Worm (Caenorhabditis elegans) whole organism, L1 larva: ENCODE data around the gene C07A9.13.
A peak's percentile ranks its signal among the peaks of the same experiment; 100 is the strongest.

Experiments
- F16B12.6 ChIP-seq: fragments of 150-350 bp; optimal IDR thresholded peaks from 2 replicates; lab custom pipeline; 2014; ENCODE audit warnings: missing biosample characterization, missing genetic modification characterization
- aha-1 ChIP-seq: fragments of 150-350 bp; optimal IDR thresholded peaks from 2 replicates; lab custom pipeline; 2014; ENCODE audit warnings: missing biosample characterization, missing genetic modification characterization
- aly-2 ChIP-seq: fragments of 150-350 bp; optimal IDR thresholded peaks from 2 replicates; lab custom pipeline; 2014; ENCODE audit warnings: missing biosample characterization, missing genetic modification characterization
- ama-1 ChIP-seq: fragments of 150-350 bp; optimal IDR thresholded peaks from 2 replicates; lab custom pipeline; 2014
- blmp-1 ChIP-seq: fragments of 150-350 bp; optimal IDR thresholded peaks from 2 replicates; lab custom pipeline; 2014; ENCODE audit warnings: missing biosample characterization, missing genetic modification characterization
- ceh-8 ChIP-seq: fragments of 200-800 bp; sonication (Bioruptor generic); optimal IDR thresholded peaks from 2 replicates; lab custom pipeline; 2018; ENCODE audit warnings: mild to moderate bottlenecking, missing genetic modification characterization, moderate library complexity, missing compliant biosample characterization
- ceh-82 ChIP-seq, 3 experiments: fragments of 150-350 bp in 1 of 3; sonication (generic microtip) in 2 of 3; optimal IDR thresholded peaks; 2 replicates each; lab custom pipeline; 2014 to 2017; ENCODE audit warnings: missing biosample characterization in 3 of 3, missing genetic modification characterization in 3 of 3
- ceh-88 ChIP-seq: fragments of 200-800 bp; sonication (Bioruptor generic); IDR thresholded peaks from 2 replicates; pipeline ENCODE4 v1.3.6; 2022; ENCODE audit warnings: missing genetic modification characterization, missing compliant biosample characterization
- ceh-90 ChIP-seq: sonication (generic microtip); optimal IDR thresholded peaks from 2 replicates; lab custom pipeline; 2016; ENCODE audit warnings: missing genetic modification characterization, missing compliant biosample characterization
- ces-1 ChIP-seq: fragments of 150-350 bp; optimal IDR thresholded peaks from 2 replicates; lab custom pipeline; 2014; ENCODE audit warnings: missing biosample characterization, missing genetic modification reagents, missing genetic modification characterization
- efl-1 ChIP-seq, 4 experiments: fragments of 150-350 bp; optimal IDR thresholded peaks in 3 of 4; peaks in 1 of 4; 1 replicate in 1 of 4; 2 replicates in 3 of 4; lab custom pipeline; 2014; ENCODE audit warnings: missing biosample characterization in 2 of 4, missing genetic modification characterization in 2 of 4, missing genetic modification reagents in 2 of 4
- efl-3 ChIP-seq: fragments of 200-800 bp; sonication (Bioruptor generic); optimal IDR thresholded peaks from 2 replicates; lab custom pipeline; 2018; ENCODE audit warnings: mild to moderate bottlenecking, missing genetic modification characterization, missing compliant biosample characterization
- egl-27 ChIP-seq, 2 experiments: fragments of 150-350 bp in 1 of 2; sonication (generic microtip); optimal IDR thresholded peaks; 3 replicates each; lab custom pipeline; 2017 to 2018; ENCODE audit warnings: missing biosample characterization in 2 of 2, missing genetic modification characterization in 2 of 2, missing genetic modification reagents in 2 of 2
- elt-2 ChIP-seq: sonication (generic microtip); optimal IDR thresholded peaks from 2 replicates; lab custom pipeline; 2016; ENCODE audit warnings: missing genetic modification characterization, mild to moderate bottlenecking, inconsistent platforms, missing compliant biosample characterization, missing genetic modification reagents
- ets-5 ChIP-seq: fragments of 200-800 bp; sonication (Bioruptor generic); IDR thresholded peaks from 2 replicates; pipeline ENCODE4 v1.3.6; 2022; ENCODE audit warnings: missing genetic modification characterization, missing compliant biosample characterization
- fkh-10 ChIP-seq: sonication (generic microtip); optimal IDR thresholded peaks from 2 replicates; lab custom pipeline; 2017; ENCODE audit warnings: missing biosample characterization, missing genetic modification reagents, missing genetic modification characterization
- fkh-8 ChIP-seq: sonication (generic microtip); optimal IDR thresholded peaks from 2 replicates; lab custom pipeline; 2016; ENCODE audit warnings: mild to moderate bottlenecking, missing genetic modification characterization, missing compliant biosample characterization
- fos-1 ChIP-seq: fragments of 150-350 bp; optimal IDR thresholded peaks from 2 replicates; lab custom pipeline; 2014; ENCODE audit warnings: missing biosample characterization, missing genetic modification characterization
- grh-1 ChIP-seq: fragments of 200-800 bp; sonication (Bioruptor generic); IDR thresholded peaks from 2 replicates; pipeline ENCODE4 v1.3.6; 2022; ENCODE audit warnings: missing genetic modification reagents, missing genetic modification characterization, missing compliant biosample characterization
- hlh-17 ChIP-seq: fragments of 200-800 bp; sonication (Bioruptor generic); optimal IDR thresholded peaks from 2 replicates; lab custom pipeline; 2018; ENCODE audit warnings: missing genetic modification characterization, mild to moderate bottlenecking, missing compliant biosample characterization, moderate library complexity, borderline replicate concordance
- hlh-4 ChIP-seq: sonication (generic microtip); optimal IDR thresholded peaks from 2 replicates; lab custom pipeline; 2016; ENCODE audit warnings: mild to moderate bottlenecking, missing genetic modification characterization, missing compliant biosample characterization
- hpl-2 ChIP-seq: fragments of 150-350 bp; optimal IDR thresholded peaks from 2 replicates; lab custom pipeline; 2014; ENCODE audit warnings: missing biosample characterization, missing genetic modification reagents, missing genetic modification characterization
- irx-1 ChIP-seq: sonication (generic microtip); optimal IDR thresholded peaks from 2 replicates; lab custom pipeline; 2016; ENCODE audit warnings: missing genetic modification characterization, missing compliant biosample characterization
- isw-1 ChIP-seq: fragments of 200-800 bp; sonication (Bioruptor generic); IDR thresholded peaks from 2 replicates; pipeline ENCODE4 v1.3.6; 2022; ENCODE audit warnings: missing genetic modification characterization, missing compliant biosample characterization
- jun-1 ChIP-seq: fragments of 150-350 bp; optimal IDR thresholded peaks from 2 replicates; lab custom pipeline; 2014; ENCODE audit warnings: missing biosample characterization, missing genetic modification reagents, missing genetic modification characterization
- lin-13 ChIP-seq: fragments of 150-350 bp; optimal IDR thresholded peaks from 2 replicates; lab custom pipeline; 2014; ENCODE audit warnings: missing biosample characterization, missing genetic modification reagents, missing genetic modification characterization
- lin-35 ChIP-seq, 2 experiments: fragments of 150-350 bp; optimal IDR thresholded peaks; 2 replicates each; lab custom pipeline; 2014; ENCODE audit warnings: missing biosample characterization in 2 of 2, missing genetic modification characterization in 2 of 2, missing genetic modification reagents in 2 of 2
- lsy-2 ChIP-seq, 2 experiments: fragments of 150-350 bp; optimal IDR thresholded peaks; 2 replicates each; lab custom pipeline; 2014; ENCODE audit warnings: missing biosample characterization in 2 of 2, missing genetic modification characterization in 2 of 2
- mab-9 ChIP-seq: fragments of 200-800 bp; sonication (Bioruptor generic); IDR thresholded peaks from 2 replicates; pipeline ENCODE4 v1.3.6; 2022; ENCODE audit warnings: missing genetic modification reagents, missing genetic modification characterization, missing compliant biosample characterization
- mdl-1 ChIP-seq, 2 experiments: fragments of 150-350 bp; optimal IDR thresholded peaks; 2 replicates each; lab custom pipeline; 2014 to 2017; ENCODE audit warnings: missing biosample characterization in 2 of 2, missing genetic modification characterization in 2 of 2, inconsistent platforms in 1 of 2
- mef-2 ChIP-seq: fragments of 150-350 bp; optimal IDR thresholded peaks from 2 replicates; lab custom pipeline; 2014; ENCODE audit warnings: missing biosample characterization, missing genetic modification characterization
- nhr-12 ChIP-seq: sonication (generic microtip); optimal IDR thresholded peaks from 2 replicates; lab custom pipeline; 2017; ENCODE audit warnings: missing biosample characterization, missing genetic modification characterization
- nhr-19 ChIP-seq: fragments of 200-800 bp; sonication (Bioruptor generic); conservative IDR thresholded peaks from 2 replicates; pipeline ENCODE4 v1.3.6; 2022; ENCODE audit warnings: missing genetic modification characterization, missing compliant biosample characterization
- nhr-237 ChIP-seq: fragments of 150-350 bp; optimal IDR thresholded peaks from 2 replicates; lab custom pipeline; 2014; ENCODE audit warnings: missing biosample characterization, missing genetic modification characterization
- nhr-77 ChIP-seq: fragments of 150-350 bp; optimal IDR thresholded peaks from 2 replicates; lab custom pipeline; 2014; ENCODE audit warnings: missing biosample characterization, missing genetic modification characterization
- nhr-84 ChIP-seq: sonication (generic microtip); optimal IDR thresholded peaks from 2 replicates; lab custom pipeline; 2017; ENCODE audit warnings: missing biosample characterization, missing genetic modification characterization
- pqm-1 ChIP-seq: sonication (generic microtip); optimal IDR thresholded peaks from 3 replicates; lab custom pipeline; 2017; ENCODE audit warnings: missing biosample characterization, missing genetic modification characterization
- rnt-1 ChIP-seq: sonication (generic microtip); optimal IDR thresholded peaks from 2 replicates; lab custom pipeline; 2016; ENCODE audit warnings: mild to moderate bottlenecking, missing genetic modification characterization, moderate library complexity, missing compliant biosample characterization
- snu-23 ChIP-seq: sonication (generic microtip); optimal IDR thresholded peaks from 2 replicates; lab custom pipeline; 2016; ENCODE audit warnings: missing genetic modification characterization, missing compliant biosample characterization
- tbx-2 ChIP-seq: sonication (generic microtip); optimal IDR thresholded peaks from 2 replicates; lab custom pipeline; 2016; ENCODE audit warnings: missing genetic modification characterization, missing compliant biosample characterization
- tlp-1 ChIP-seq: fragments of 150-350 bp; optimal IDR thresholded peaks from 2 replicates; lab custom pipeline; 2014; ENCODE audit warnings: missing biosample characterization, missing genetic modification characterization
- unc-130 ChIP-seq: fragments of 150-350 bp; optimal IDR thresholded peaks from 2 replicates; lab custom pipeline; 2017; ENCODE audit warnings: missing biosample characterization, missing genetic modification characterization, inconsistent platforms
- unc-30 ChIP-seq: sonication (generic microtip); optimal IDR thresholded peaks from 2 replicates; lab custom pipeline; 2017; ENCODE audit warnings: missing biosample characterization, missing genetic modification characterization
- unc-86 ChIP-seq: sonication (generic microtip); optimal IDR thresholded peaks from 2 replicates; lab custom pipeline; 2016; ENCODE audit warnings: missing genetic modification characterization, missing compliant biosample characterization
- unc-98 ChIP-seq: fragments of 200-800 bp; sonication (Bioruptor generic); IDR thresholded peaks from 2 replicates; pipeline ENCODE4 v1.3.6; 2022; ENCODE audit warnings: missing genetic modification characterization, missing compliant biosample characterization
- vab-15 ChIP-seq: sonication (generic microtip); optimal IDR thresholded peaks from 2 replicates; lab custom pipeline; 2017; ENCODE audit warnings: missing genotype, mild to moderate bottlenecking, missing genetic modification characterization, missing compliant biosample characterization
- xbp-1 ChIP-seq: sonication (generic microtip); optimal IDR thresholded peaks from 2 replicates; lab custom pipeline; 2016; ENCODE audit warnings: missing genetic modification characterization, missing compliant biosample characterization
- zag-1 ChIP-seq: fragments of 150-350 bp; optimal IDR thresholded peaks from 2 replicates; lab custom pipeline; 2014; ENCODE audit warnings: missing biosample characterization, missing genetic modification characterization
- ztf-11 ChIP-seq, 2 experiments: sonication (generic microtip); optimal IDR thresholded peaks; 2 replicates each; lab custom pipeline; 2016 to 2017; ENCODE audit warnings: missing genetic modification characterization in 2 of 2, missing biosample characterization in 1 of 2, missing compliant biosample characterization in 1 of 2

The C07A9.13 gene

DNA sequence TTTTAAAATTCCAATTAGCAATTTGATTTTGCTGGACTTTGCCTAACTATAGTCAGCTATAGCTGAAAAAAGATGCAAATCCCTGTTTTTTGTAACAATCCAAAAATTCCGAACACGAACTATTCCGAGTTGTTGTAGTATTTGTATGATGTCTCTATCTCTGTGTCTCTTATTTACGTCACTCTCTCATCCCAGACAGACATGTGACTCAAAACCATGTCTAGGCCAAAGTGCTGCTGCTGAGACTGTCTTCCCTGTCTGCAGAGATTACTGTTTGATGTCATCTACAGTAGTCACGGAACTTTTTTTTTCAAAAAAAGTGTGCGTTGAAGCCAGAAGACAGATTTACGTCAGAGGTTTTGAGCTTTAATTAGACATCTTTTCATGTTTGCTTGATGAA, 14.9 kb downstream of the C07A9.13 start (continued):
- TF ChIP-seq efl-3 (GFP tag; lab: Kevin White, UChicago): no peak
- TF ChIP-seq egl-27 (tag; optimal IDR thresholded peaks at IDR 0.05; lab: Kevin White, UChicago): no peak
- no peak for TF ChIP-seq nhr-237 (tag; lab: Kevin White, UChicago)
- TF ChIP-seq unc-86 (tag; lab: Kevin White, UChicago): no peak
- TF ChIP-seq irx-1: no peak
- TF ChIP-seq hlh-4 (tag; lab: Kevin White, UChicago): no peak
- peak; percentile 44 for TF ChIP-seq snu-23 (GFP tag; lab: Kevin White, UChicago)
- TF ChIP-seq tbx-2 (tag; lab: Kevin White, UChicago): no peak
- no peak for TF ChIP-seq fos-1 (tag; lab: Kevin White, UChicago)
- no peak for TF ChIP-seq vab-15 (tag; lab: Kevin White, UChicago)
- TF ChIP-seq grh-1 (GFP tag; lab: Robert Waterston, UW): peak; percentile 54
- TF ChIP-seq ama-1 (lab: Kevin White, UChicago): no peak
- no peak for TF ChIP-seq zag-1 (tag; lab: Kevin White, UChicago)
- TF ChIP-seq unc-98 (GFP tag; lab: Robert Waterston, UW): no peak
- peak; percentile 32 for TF ChIP-seq rnt-1 (tag; lab: Kevin White, UChicago)
- no peak for TF ChIP-seq ces-1 (GFP tag; lab: Kevin White, UChicago)
- TF ChIP-seq fkh-10 (GFP tag; lab: Kevin White, UChicago): no peak
- TF ChIP-seq isw-1 (GFP tag; lab: Robert Waterston, UW): no peak
- no peak for TF ChIP-seq fkh-8
- TF ChIP-seq tlp-1: no peak
- TF ChIP-seq aly-2 (tag; lab: Kevin White, UChicago): no peak
- no peak for TF ChIP-seq nhr-84 (tag; lab: Kevin White, UChicago)
- peak in 1 of 2 experiments; percentile 54 for TF ChIP-seq lsy-2 (tag; optimal IDR thresholded peaks at IDR 0.05; lab: Kevin White, UChicago)
- TF ChIP-seq mab-9 (GFP tag; lab: Robert Waterston, UW): no peak
- TF ChIP-seq ceh-88 (GFP tag; lab: Robert Waterston, UW): no peak
- no peak for TF ChIP-seq jun-1 (tag; lab: Kevin White, UChicago)
- TF ChIP-seq blmp-1 (tag; lab: Kevin White, UChicago): no peak
- no peak for TF ChIP-seq ceh-90 (tag; lab: Kevin White, UChicago)
- TF ChIP-seq ztf-11 (tag; optimal IDR thresholded peaks at IDR 0.05; lab: Kevin White, UChicago): no peak
- TF ChIP-seq F16B12.6 (tag; lab: Kevin White, UChicago): no peak
- no peak for TF ChIP-seq hlh-17 (GFP tag; lab: Kevin White, UChicago)
- peak; percentile 59 for TF ChIP-seq nhr-19 (GFP tag; lab: Robert Waterston, UW)
- TF ChIP-seq lin-35 (GFP tag; optimal IDR thresholded peaks at IDR 0.05; lab: Kevin White, UChicago): peak in 1 of 2 experiments; percentile 72
- TF ChIP-seq, all 84 proteins: peak for 20

DNA sequence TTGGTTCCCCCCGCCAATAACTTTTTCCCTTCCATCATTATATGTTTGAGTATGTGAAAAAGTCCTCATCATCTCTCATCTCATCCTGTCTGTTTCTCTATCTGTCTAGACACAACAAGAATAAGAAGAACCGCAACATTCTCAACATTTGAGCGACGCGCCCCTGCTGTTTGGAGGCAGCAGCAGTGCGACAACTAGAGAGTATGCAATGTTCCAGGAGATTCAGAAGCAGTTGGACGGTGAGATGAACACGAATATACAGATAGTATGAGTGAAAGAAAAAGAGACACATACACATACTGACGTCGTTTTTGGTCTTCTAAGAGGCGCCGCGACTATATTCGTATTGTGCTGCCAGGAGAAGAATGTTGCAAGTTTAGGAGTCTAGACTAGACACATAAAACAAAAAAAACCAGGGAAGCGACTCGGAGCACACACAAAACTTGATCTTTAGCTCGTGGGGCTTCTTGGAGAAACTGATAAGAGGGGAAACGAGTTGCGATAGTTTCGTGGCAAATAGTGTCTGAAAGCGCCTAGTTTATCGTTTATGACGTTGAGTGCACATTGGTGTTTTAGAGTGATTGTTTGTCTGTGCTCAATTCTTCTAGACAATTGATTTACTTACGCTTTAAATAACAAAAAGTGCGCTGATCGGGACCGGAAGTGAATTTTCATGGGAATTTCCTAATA, 15.5 kb downstream of the C07A9.13 start:
- TF ChIP-seq jun-1 (tag; lab: Kevin White, UChicago) (no peak), xbp-1 (no peak), hlh-17 (GFP tag; lab: Kevin White, UChicago) (no peak), blmp-1 (tag; lab: Kevin White, UChicago) (peak; percentile 75), pqm-1 (no peak), efl-1 (optimal IDR thresholded peaks at IDR 0.05; lab: Kevin White, UChicago) (peak; percentile 27 to 39), efl-1 (GFP tag; optimal IDR thresholded peaks at IDR 0.05 in 1 of 2; lab: Kevin White, UChicago) (peak in 1 of 2 experiments; percentile 92), irx-1 (no peak), fos-1 (tag; lab: Kevin White, UChicago) (peak; percentile 42), aly-2 (tag; lab: Kevin White, UChicago) (no peak), unc-98 (GFP tag; lab: Robert Waterston, UW) (no peak), aha-1 (tag; lab: Kevin White, UChicago) (no peak), unc-30 (tag; lab: Kevin White, UChicago) (no peak), ceh-8 (GFP tag; lab: Kevin White, UChicago) (no peak), lin-13 (GFP tag; lab: Kevin White, UChicago) (no peak), nhr-77 (tag; lab: Kevin White, UChicago) (peak; percentile 40), ama-1 (lab: Kevin White, UChicago) (no peak), mab-9 (GFP tag; lab: Robert Waterston, UW) (no peak), nhr-84 (tag; lab: Kevin White, UChicago) (no peak), unc-130 (no peak), mef-2 (no peak), ceh-82 (tag; optimal IDR thresholded peaks at IDR 0.05; lab: Kevin White, UChicago) (peak in 2 of 3 experiments; percentile 34), ets-5 (GFP tag; lab: Robert Waterston, UW) (no peak), mdl-1 (tag; optimal IDR thresholded peaks at IDR 0.05; lab: Kevin White, UChicago) (no peak), rnt-1 (tag; lab: Kevin White, UChicago) (peak; percentile 20), nhr-12 (tag; lab: Kevin White, UChicago) (no peak), hpl-2 (GFP tag; lab: Kevin White, UChicago) (no peak), vab-15 (tag; lab: Kevin White, UChicago) (no peak), elt-2 (tag; lab: Kevin White, UChicago) (peak; percentile 53)
